Fruit fly (Drosophila melanogaster) whole organism, pupa: ENCODE data around the gene mRpL39.

Experiments
- CG14655 ChIP-seq: fragments of 200-800 bp; sonication (Bioruptor generic); optimal IDR thresholded peaks from 3 replicates; lab custom pipeline; 2017; ENCODE audit warnings: mild to moderate bottlenecking, missing biosample characterization, missing genetic modification reagents, missing genetic modification characterization
- CG15710 ChIP-seq: fragments of 200-800 bp; sonication (Bioruptor generic); optimal IDR thresholded peaks from 2 replicates; lab custom pipeline; 2018; ENCODE audit warnings: missing biosample characterization, mild to moderate bottlenecking, missing genetic modification characterization, moderate library complexity
- CG17806 ChIP-seq: fragments of 200-800 bp; sonication (Bioruptor generic); optimal IDR thresholded peaks from 2 replicates; lab custom pipeline; 2018; ENCODE audit warnings: missing biosample characterization, mild to moderate bottlenecking, missing genetic modification characterization, moderate library complexity
- CG32121 ChIP-seq: fragments of 200-800 bp; sonication (Bioruptor generic); IDR thresholded peaks from 2 replicates; pipeline ENCODE4 v1.3.6; 2022; ENCODE audit warnings: missing biosample characterization, missing genetic modification characterization
- CG34367 ChIP-seq: fragments of 200-800 bp; sonication (Bioruptor generic); optimal IDR thresholded peaks from 2 replicates; lab custom pipeline; 2018; ENCODE audit warnings: missing biosample characterization, mild to moderate bottlenecking, missing genetic modification characterization
- CG8301 ChIP-seq: fragments of 200-800 bp; sonication (Bioruptor generic); optimal IDR thresholded peaks from 2 replicates; lab custom pipeline; 2018; ENCODE audit warnings: missing biosample characterization, mild to moderate bottlenecking, missing genetic modification characterization
- D1 ChIP-seq: fragments of 200-800 bp; sonication (Bioruptor generic); optimal IDR thresholded peaks from 2 replicates; lab custom pipeline; 2018; ENCODE audit warnings: missing biosample characterization, mild to moderate bottlenecking, missing genetic modification characterization, moderate library complexity
- EcR ChIP-seq: fragments of 200-800 bp; sonication (Bioruptor generic); optimal IDR thresholded peaks from 3 replicates; lab custom pipeline; 2019; ENCODE audit warnings: missing biosample characterization, missing genetic modification characterization, mild to moderate bottlenecking, moderate library complexity, missing genetic modification reagents
- Snoo ChIP-seq: fragments of 200-800 bp; sonication (Bioruptor generic); optimal IDR thresholded peaks from 3 replicates; lab custom pipeline; 2017; ENCODE audit warnings: missing biosample characterization, mild to moderate bottlenecking, missing genetic modification characterization, inconsistent platforms
- fd96Ca ChIP-seq: fragments of 200-800 bp; sonication (Bioruptor generic); IDR thresholded peaks from 3 replicates; pipeline ENCODE4 v1.3.6; 2022; ENCODE audit warnings: missing biosample characterization, missing genetic modification characterization

dm6 chr3L:14961027-14961426 lies 38.4 kb downstream of the mRpL39 start:
- TF ChIP-seq CG14655 (GFP tag; lab: Kevin White, UChicago), result no peak
- no peak for TF ChIP-seq CG8301 (tag; lab: Kevin White, UChicago)
- no peak for TF ChIP-seq CG17806 (tag; lab: Kevin White, UChicago)
- TF ChIP-seq Snoo (tag; lab: Kevin White, UChicago), result no peak
- TF ChIP-seq EcR (GFP tag; lab: Kevin White, UChicago), result no peak
- no peak for TF ChIP-seq D1 (tag; lab: Kevin White, UChicago)
- TF ChIP-seq CG34367 (tag; lab: Kevin White, UChicago), result no peak
- TF ChIP-seq CG15710 (tag; lab: Kevin White, UChicago), result no peak
- no peak for TF ChIP-seq fd96Ca (GFP tag; lab: Robert Waterston, UW)
- no peak for TF ChIP-seq CG32121 (GFP tag; lab: Robert Waterston, UW)
